Worm (Caenorhabditis elegans) whole organism, L4 larva: ENCODE measurements around the gene sptl-2.

Experiments used
- F10B5.3 ChIP-seq: sonication (generic microtip); optimal IDR thresholded peaks from 2 replicates; lab custom pipeline; 2016; ENCODE audit warnings: mild to moderate bottlenecking, missing genetic modification characterization, missing compliant biosample characterization
- F26F4.8 ChIP-seq: fragments of 200-800 bp; sonication (Bioruptor generic); conservative IDR thresholded peaks from 2 replicates; pipeline ENCODE4 v1.3.6; 2022; ENCODE audit warnings: missing genetic modification characterization, missing compliant biosample characterization
- F37D6.2 ChIP-seq: sonication (generic microtip); optimal IDR thresholded peaks from 2 replicates; lab custom pipeline; 2016; ENCODE audit warnings: mild to moderate bottlenecking, missing genetic modification characterization, missing compliant biosample characterization
- F44E2.7 ChIP-seq: fragments of 200-800 bp; sonication (Bioruptor generic); IDR thresholded peaks from 2 replicates; pipeline ENCODE4 v2.1.2; 2022; ENCODE audit warnings: missing genetic modification characterization, missing compliant biosample characterization
- Y105C5A.15 ChIP-seq: fragments of 200-800 bp; sonication (Bioruptor generic); IDR thresholded peaks from 2 replicates; pipeline ENCODE4 v1.3.6; 2022; ENCODE audit warnings: missing genetic modification characterization, missing compliant biosample characterization
- aha-1 ChIP-seq: fragments of 150-350 bp; peaks from one replicate; lab custom pipeline; 2014; ENCODE audit warnings: missing biosample characterization, missing genetic modification characterization
- ama-1 ChIP-seq: fragments of 150-350 bp; optimal IDR thresholded peaks from 2 replicates; lab custom pipeline; 2014; ENCODE audit warnings: inconsistent platforms, mixed read lengths
- ceh-20 ChIP-seq: fragments of 200-800 bp; sonication (Bioruptor generic); IDR thresholded peaks from 2 replicates; pipeline ENCODE4 v1.3.6; 2022; ENCODE audit warnings: missing genetic modification reagents, missing genetic modification characterization, missing compliant biosample characterization
- ceh-44 ChIP-seq: fragments of 200-800 bp; sonication (Bioruptor generic); IDR thresholded peaks from 2 replicates; pipeline ENCODE4 v1.3.6; 2022; ENCODE audit warnings: missing genetic modification reagents, missing genetic modification characterization, missing compliant biosample characterization
- ceh-82 ChIP-seq: sonication (generic microtip); optimal IDR thresholded peaks from 2 replicates; lab custom pipeline; 2017; ENCODE audit warnings: missing biosample characterization, missing genetic modification characterization
- ctbp-1 ChIP-seq: fragments of 200-800 bp; sonication (Bioruptor generic); IDR thresholded peaks from 2 replicates; pipeline ENCODE4 v1.3.6; 2022; ENCODE audit warnings: missing genetic modification reagents, missing genetic modification characterization, missing compliant biosample characterization
- daf-16 ChIP-seq, 3 experiments: sonication (generic microtip); optimal IDR thresholded peaks; 2 replicates each; lab custom pipeline; 2016 to 2017; ENCODE audit warnings: missing genetic modification characterization in 3 of 3, missing genetic modification reagents in 3 of 3, mild to moderate bottlenecking in 2 of 3, missing compliant biosample characterization in 2 of 3, missing biosample characterization in 1 of 3, moderate library complexity in 1 of 3
- daf-8 ChIP-seq: fragments of 200-800 bp; sonication (Bioruptor generic); IDR thresholded peaks from 2 replicates; pipeline ENCODE4 v1.3.6; 2022; ENCODE audit warnings: missing genetic modification characterization, missing compliant biosample characterization
- dmd-9 ChIP-seq: fragments of 200-800 bp; sonication (Bioruptor generic); IDR thresholded peaks from 2 replicates; pipeline ENCODE4 v1.3.6; 2022; ENCODE audit warnings: missing genetic modification reagents, missing genetic modification characterization, missing compliant biosample characterization
- dpl-1 ChIP-seq: fragments of 150-350 bp; optimal IDR thresholded peaks from 2 replicates; lab custom pipeline; 2014; ENCODE audit warnings: missing biosample characterization, missing genetic modification reagents, missing genetic modification characterization
- dve-1 ChIP-seq: sonication (generic microtip); optimal IDR thresholded peaks from 2 replicates; lab custom pipeline; 2017; ENCODE audit warnings: antibody characterized with exemption, mild to moderate bottlenecking, missing genetic modification characterization, missing compliant biosample characterization; ENCODE audit not compliant: insufficient read depth
- fos-1 ChIP-seq: fragments of 150-350 bp; optimal IDR thresholded peaks from 2 replicates; lab custom pipeline; 2014; ENCODE audit warnings: missing biosample characterization, missing genetic modification characterization
- gei-8 ChIP-seq: fragments of 200-800 bp; sonication (Bioruptor generic); optimal IDR thresholded peaks from 2 replicates; lab custom pipeline; 2018; ENCODE audit warnings: mild to moderate bottlenecking, missing genetic modification characterization, missing compliant biosample characterization
- hif-1 ChIP-seq, 2 experiments: sonication (generic microtip); optimal IDR thresholded peaks; 2 replicates each; lab custom pipeline; 2016 to 2017; ENCODE audit warnings: missing compliant biosample characterization in 2 of 2, missing genetic modification characterization in 2 of 2, missing genetic modification reagents in 2 of 2, missing genotype in 2 of 2, mild to moderate bottlenecking in 1 of 2
- hlh-11 ChIP-seq: fragments of 200-800 bp; sonication (Bioruptor generic); optimal IDR thresholded peaks from 2 replicates; lab custom pipeline; 2018; ENCODE audit warnings: mild to moderate bottlenecking, missing genetic modification characterization, missing compliant biosample characterization
- hlh-30 ChIP-seq: sonication (generic microtip); optimal IDR thresholded peaks from 2 replicates; lab custom pipeline; 2017; ENCODE audit warnings: antibody characterized with exemption, mild to moderate bottlenecking, missing genetic modification characterization, missing compliant biosample characterization; ENCODE audit not compliant: insufficient read depth
- hmg-1.1 ChIP-seq: fragments of 200-800 bp; sonication (Bioruptor generic); IDR thresholded peaks from 2 replicates; pipeline ENCODE4 v1.3.6; 2022; ENCODE audit warnings: missing genetic modification reagents, missing genetic modification characterization, missing compliant biosample characterization
- jun-1 ChIP-seq: fragments of 150-350 bp; optimal IDR thresholded peaks from 2 replicates; lab custom pipeline; 2014; ENCODE audit warnings: missing biosample characterization, missing genetic modification reagents, missing genetic modification characterization
- lin-1 ChIP-seq: fragments of 200-800 bp; sonication (Bioruptor generic); IDR thresholded peaks from 2 replicates; pipeline ENCODE4 v1.3.6; 2022; ENCODE audit warnings: missing genetic modification reagents, missing genetic modification characterization, missing compliant biosample characterization
- lin-15B ChIP-seq: fragments of 150-350 bp; sonication (generic microtip); optimal IDR thresholded peaks from 3 replicates; lab custom pipeline; 2014; ENCODE audit warnings: missing biosample characterization, missing genetic modification characterization
- lin-29 ChIP-seq: fragments of 200-800 bp; sonication (Bioruptor generic); IDR thresholded peaks from 2 replicates; pipeline ENCODE4 v1.3.6; 2022; ENCODE audit warnings: missing genetic modification reagents, missing genetic modification characterization, missing compliant biosample characterization
- lin-38 ChIP-seq: fragments of 200-800 bp; sonication (Bioruptor generic); IDR thresholded peaks from 2 replicates; pipeline ENCODE4 v1.3.6; 2022; ENCODE audit warnings: missing genetic modification reagents, missing genetic modification characterization, missing compliant biosample characterization
- madf-5 ChIP-seq, 2 experiments: fragments of 200-800 bp; sonication (Bioruptor generic); IDR thresholded peaks; 2 replicates each; pipeline ENCODE4 v1.3.6; 2022; ENCODE audit warnings: missing compliant biosample characterization in 2 of 2, missing genetic modification characterization in 2 of 2
- madf-9 ChIP-seq: fragments of 200-800 bp; sonication (Bioruptor generic); conservative IDR thresholded peaks from 2 replicates; pipeline ENCODE4 v1.3.6; 2022; ENCODE audit warnings: missing genetic modification reagents, missing genetic modification characterization, missing compliant biosample characterization
- mdl-1 ChIP-seq, 2 experiments: fragments of 150-350 bp in 1 of 2; sonication (generic microtip) in 1 of 2; optimal IDR thresholded peaks; 2 replicates each; lab custom pipeline; 2014 to 2017; ENCODE audit warnings: missing biosample characterization in 2 of 2, missing genetic modification characterization in 2 of 2
- mdt-29 ChIP-seq: fragments of 200-800 bp; sonication (Bioruptor generic); IDR thresholded peaks from 2 replicates; pipeline ENCODE4 v1.3.6; 2022; ENCODE audit warnings: missing genetic modification reagents, missing genetic modification characterization, missing compliant biosample characterization
- mes-2 ChIP-seq: sonication (generic microtip); optimal IDR thresholded peaks from 2 replicates; lab custom pipeline; 2016; ENCODE audit warnings: missing genotype, mild to moderate bottlenecking, missing genetic modification characterization, missing compliant biosample characterization; ENCODE audit not compliant: poor library complexity, severe bottlenecking
- mxl-2 ChIP-seq: fragments of 200-800 bp; sonication (Bioruptor generic); conservative IDR thresholded peaks from 2 replicates; pipeline ENCODE4 v1.3.6; 2022; ENCODE audit warnings: missing genetic modification reagents, missing genetic modification characterization, missing compliant biosample characterization
- mxl-3 ChIP-seq: fragments of 200-800 bp; sonication (Bioruptor generic); optimal IDR thresholded peaks from 2 replicates; lab custom pipeline; 2018; ENCODE audit warnings: mild to moderate bottlenecking, missing genetic modification characterization, missing compliant biosample characterization
- nhr-237 ChIP-seq: sonication (generic microtip); optimal IDR thresholded peaks from 2 replicates; lab custom pipeline; 2017; ENCODE audit warnings: missing biosample characterization, missing genetic modification characterization
- nhr-28 ChIP-seq: fragments of 150-350 bp; optimal IDR thresholded peaks from 2 replicates; lab custom pipeline; 2014; ENCODE audit warnings: missing biosample characterization, missing genetic modification characterization
- nhr-48 ChIP-seq: sonication (generic microtip); optimal IDR thresholded peaks from 2 replicates; lab custom pipeline; 2016; ENCODE audit warnings: mild to moderate bottlenecking, missing genetic modification characterization, missing compliant biosample characterization
- nhr-77 ChIP-seq: fragments of 150-350 bp; optimal IDR thresholded peaks from 2 replicates; lab custom pipeline; 2014; ENCODE audit warnings: missing biosample characterization, missing genetic modification characterization
- pha-4 ChIP-seq, 2 experiments: fragments of 150-350 bp in 1 of 2; fragments of 200-800 bp in 1 of 2; sonication (Bioruptor generic) in 1 of 2; IDR thresholded peaks in 1 of 2; optimal IDR thresholded peaks in 1 of 2; 2 replicates each; pipeline versions ENCODE4 v1.3.6 to Lab custom; 2014 to 2022; ENCODE audit warnings: missing genetic modification characterization in 2 of 2, missing genetic modification reagents in 2 of 2, missing biosample characterization in 1 of 2, missing compliant biosample characterization in 1 of 2
- pqm-1 ChIP-seq: sonication (generic microtip); optimal IDR thresholded peaks from 2 replicates; lab custom pipeline; 2017; ENCODE audit warnings: missing biosample characterization, missing genetic modification characterization
- set-16 ChIP-seq: fragments of 200-800 bp; sonication (Bioruptor generic); IDR thresholded peaks from 2 replicates; pipeline ENCODE4 v1.3.6; 2022; ENCODE audit warnings: missing genetic modification reagents, missing genetic modification characterization, missing compliant biosample characterization
- snpc-4 ChIP-seq: fragments of 150-350 bp; optimal IDR thresholded peaks from 2 replicates; lab custom pipeline; 2014; ENCODE audit warnings: missing biosample characterization, missing genetic modification characterization
- vab-7 ChIP-seq: fragments of 200-800 bp; sonication (Bioruptor generic); IDR thresholded peaks from 2 replicates; pipeline ENCODE4 v1.3.6; 2022; ENCODE audit warnings: missing genetic modification reagents, missing genetic modification characterization, missing compliant biosample characterization
- zfp-3 ChIP-seq: fragments of 200-800 bp; sonication (Bioruptor generic); conservative IDR thresholded peaks from 2 replicates; pipeline ENCODE4 v1.3.6; 2022; ENCODE audit warnings: missing genetic modification reagents, missing genetic modification characterization, missing compliant biosample characterization
- zip-2 ChIP-seq: fragments of 150-350 bp; optimal IDR thresholded peaks from 2 replicates; lab custom pipeline; 2014; ENCODE audit warnings: missing biosample characterization, missing genetic modification characterization
- ztf-7 ChIP-seq: fragments of 150-350 bp; optimal IDR thresholded peaks from 2 replicates; lab custom pipeline; 2014; ENCODE audit warnings: missing biosample characterization, missing genetic modification characterization

The sptl-2 gene

ce11 chrV:7980993-7981595, 35.9 kb upstream of the sptl-2 start, which contains the start of gene F26D11.1:
F26D11.1 (plus strand) TSS chrV:7981545.
- no peak for TF ChIP-seq jun-1 (tag; lab: Kevin White, UChicago)
- no peak for TF ChIP-seq ama-1 (lab: Kevin White, UChicago)
- TF ChIP-seq nhr-237 (tag; lab: Kevin White, UChicago), result no peak
- no peak for TF ChIP-seq madf-9 (GFP tag; lab: Robert Waterston, UW)
- no peak for TF ChIP-seq ceh-44 (GFP tag; lab: Robert Waterston, UW)
- no peak for TF ChIP-seq dmd-9 (GFP tag; lab: Robert Waterston, UW)
- no peak for TF ChIP-seq mdt-29
- TF ChIP-seq pqm-1 (tag; lab: Kevin White, UChicago), result no peak
- no peak for TF ChIP-seq nhr-77
- TF ChIP-seq, all 104 proteins: peak for 0

ce11 chrV:7983381-7984052, 33.5 kb upstream of the sptl-2 start, which contains the start of the genes natb-1 and abhd-12:
natb-1 (minus strand) TSS chrV:7983431.
abhd-12 (plus strand) TSS chrV:7983879.
- no peak for TF ChIP-seq daf-8
- peak; percentile 57 for TF ChIP-seq dve-1
- TF ChIP-seq pha-4 (GFP tag; IDR thresholded peaks at IDR 0.05; lab: Robert Waterston, UW), result no peak
- peak; percentile 92 for TF ChIP-seq pha-4 (tag; optimal IDR thresholded peaks at IDR 0.05; lab: Kevin White, UChicago)
- no peak for TF ChIP-seq lin-1 (GFP tag; lab: Robert Waterston, UW)
- TF ChIP-seq zip-2 (tag; lab: Kevin White, UChicago), result no peak
- TF ChIP-seq mxl-3 (GFP tag; lab: Kevin White, UChicago), result peak; percentile 11
- peak; percentile 40 for TF ChIP-seq nhr-28
- no peak for TF ChIP-seq fos-1 (tag; lab: Kevin White, UChicago)
- TF ChIP-seq nhr-77, result peak; percentile 50
- TF ChIP-seq F26F4.8 (GFP tag; lab: Robert Waterston, UW), result no peak
- no peak for TF ChIP-seq lin-29 (GFP tag; lab: Robert Waterston, UW)
- no peak for TF ChIP-seq jun-1 (tag; lab: Kevin White, UChicago)
- TF ChIP-seq ceh-82 (tag; lab: Kevin White, UChicago), result no peak
- TF ChIP-seq dmd-9 (GFP tag; lab: Robert Waterston, UW), result no peak
- peak; percentile 95 for TF ChIP-seq hlh-30 (tag; lab: Kevin White, UChicago)
- TF ChIP-seq mes-2 (tag; lab: Kevin White, UChicago), result peak; percentile 46
- TF ChIP-seq daf-16 (GFP tag; optimal IDR thresholded peaks at IDR 0.05; lab: Kevin White, UChicago), result no peak
- peak; percentile 56 for TF ChIP-seq daf-16 (tag; optimal IDR thresholded peaks at IDR 0.05; lab: Kevin White, UChicago)
- TF ChIP-seq gei-8, result no peak
- TF ChIP-seq F37D6.2 (tag; lab: Kevin White, UChicago), result no peak
- TF ChIP-seq lin-15B (tag; lab: Kevin White, UChicago), result no peak
- TF ChIP-seq madf-5 (GFP tag; IDR thresholded peaks at IDR 0.05; lab: Robert Waterston, UW), result no peak
- TF ChIP-seq F10B5.3 (tag; lab: Kevin White, UChicago), result no peak
- TF ChIP-seq vab-7 (GFP tag; lab: Robert Waterston, UW), result no peak
- no peak for TF ChIP-seq snpc-4 (tag; lab: Kevin White, UChicago)
- TF ChIP-seq nhr-48 (tag; lab: Kevin White, UChicago), result no peak
- TF ChIP-seq Y105C5A.15 (GFP tag; lab: Robert Waterston, UW), result no peak
- no peak for TF ChIP-seq mdt-29
- TF ChIP-seq mdl-1 (tag; optimal IDR thresholded peaks at IDR 0.05; lab: Kevin White, UChicago), result no peak
- peak; percentile 45 for TF ChIP-seq hlh-11 (tag; lab: Kevin White, UChicago)
- TF ChIP-seq lin-38 (GFP tag; lab: Robert Waterston, UW), result no peak
- no peak for TF ChIP-seq mxl-2 (GFP tag; lab: Robert Waterston, UW)
- TF ChIP-seq ctbp-1 (GFP tag; lab: Robert Waterston, UW), result no peak
- TF ChIP-seq hmg-1.1, result no peak
- no peak for TF ChIP-seq madf-9 (GFP tag; lab: Robert Waterston, UW)
- TF ChIP-seq zfp-3 (GFP tag; lab: Robert Waterston, UW), result no peak
- no peak for TF ChIP-seq aha-1 (tag; lab: Kevin White, UChicago)
- peak; percentile 21 for TF ChIP-seq dpl-1 (GFP tag; lab: Kevin White, UChicago)
- TF ChIP-seq ceh-20, result no peak
- no peak for TF ChIP-seq ztf-7 (tag; lab: Kevin White, UChicago)
- TF ChIP-seq F44E2.7 (GFP tag; lab: Robert Waterston, UW), result no peak
- no peak for TF ChIP-seq set-16 (GFP tag; lab: Robert Waterston, UW)
- no peak for TF ChIP-seq hif-1 (tag; optimal IDR thresholded peaks at IDR 0.05; lab: Kevin White, UChicago)
